Worm (Caenorhabditis elegans): Measurements from ENCODE around the gene srh-213.

DNA sequence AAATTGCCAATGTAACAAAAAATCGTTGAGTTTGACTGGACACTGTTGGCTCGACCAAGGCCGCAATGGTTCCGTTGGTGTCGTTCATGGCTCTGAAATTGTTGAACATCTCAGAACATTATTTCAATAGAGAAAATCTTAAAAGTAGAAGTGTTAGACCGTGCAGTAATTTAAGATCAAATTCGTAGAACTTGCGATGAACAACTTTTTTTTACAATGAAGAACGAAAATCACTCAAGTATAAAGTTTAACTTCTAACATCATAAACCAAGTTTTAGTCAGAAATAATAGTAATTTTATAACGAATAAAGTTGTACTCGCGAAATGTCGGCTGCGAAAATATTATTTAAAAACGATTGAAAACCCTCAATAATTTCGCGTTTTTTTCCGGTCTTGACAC, 42.2 kb upstream of the srh-213 start, which contains the start of gene srx-41:
- no peak for TF ChIP-seq cog-1 (tag; optimal IDR thresholded peaks at IDR 0.05)
- TF ChIP-seq med-1 (GFP tag; optimal IDR thresholded peaks at IDR 0.05; ENCODE audit: insufficient read depth), result no peak
- no peak for TF ChIP-seq tab-1 (GFP tag; IDR thresholded peaks at IDR 0.05)
- TF ChIP-seq flt-1 (GFP tag; IDR thresholded peaks at IDR 0.05), result no peak
- no peak for TF ChIP-seq ref-1 (GFP tag; conservative IDR thresholded peaks at IDR 0.05)
- TF ChIP-seq klf-2 (GFP tag; conservative IDR thresholded peaks at IDR 0.05), result no peak
- no peak for TF ChIP-seq ztf-29 (GFP tag; IDR thresholded peaks at IDR 0.05)
- no peak for TF ChIP-seq ztf-23 (GFP tag; IDR thresholded peaks at IDR 0.05)
